Worm (Caenorhabditis elegans) whole organism, L3 larva: ENCODE results near the gene srh-2.

ENCODE experiments used
- ceh-82 ChIP-seq: fragments of 150-350 bp; optimal IDR thresholded peaks from 2 replicates; lab custom pipeline; 2014; ENCODE audit warnings: missing biosample characterization, missing genetic modification characterization
- elt-2 ChIP-seq: sonication (generic microtip); optimal IDR thresholded peaks from 2 replicates; lab custom pipeline; 2016; ENCODE audit warnings: missing genetic modification reagents, mild to moderate bottlenecking, missing genetic modification characterization, missing compliant biosample characterization
- elt-3 ChIP-seq, 3 experiments: fragments of 150-350 bp in 1 of 3; sonication (generic microtip) in 2 of 3; optimal IDR thresholded peaks; 2 replicates in 2 of 3; 4 replicates in 1 of 3; lab custom pipeline; 2014 to 2017; ENCODE audit warnings: missing biosample characterization in 3 of 3, missing genetic modification characterization in 3 of 3
- unc-62 ChIP-seq: fragments of 150-350 bp; sonication (generic microtip); optimal IDR thresholded peaks from 4 replicates; lab custom pipeline; 2014; ENCODE audit warnings: missing biosample characterization, missing genetic modification reagents, missing genetic modification characterization

DNA sequence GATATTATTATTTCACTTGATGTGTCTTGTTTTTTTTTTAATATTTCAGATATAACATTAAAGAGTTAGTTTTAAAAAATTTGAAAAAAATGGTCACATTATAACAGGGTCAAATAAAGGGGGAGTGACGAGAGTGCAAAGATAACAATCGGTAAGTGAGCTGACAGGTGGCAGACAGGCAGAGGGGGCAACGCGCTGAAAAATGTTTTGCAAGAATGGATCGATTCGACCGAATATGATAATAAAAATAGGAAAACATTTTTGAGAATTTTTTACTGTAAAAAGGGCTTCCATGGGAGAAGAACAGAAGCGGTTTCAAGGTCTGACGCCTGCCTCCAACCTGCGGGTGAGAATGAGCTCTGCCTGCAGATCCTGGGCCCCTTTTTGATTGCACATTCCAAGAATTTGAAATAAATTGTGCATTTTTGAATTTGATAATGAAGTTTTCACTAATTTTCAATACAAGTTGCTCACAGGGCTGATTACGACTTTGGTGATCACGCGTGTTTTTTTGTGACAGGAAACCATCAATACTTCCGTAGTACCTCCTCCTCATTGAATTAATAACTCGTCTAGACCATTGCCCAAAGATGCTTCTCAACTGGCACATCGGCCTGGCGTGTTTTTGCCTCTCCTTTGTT lies 28.5 kb upstream of the srh-2 start, which contains the start of the genes ugt-29 and srx-5:
- no peak for TF ChIP-seq ceh-82 (tag; lab: Kevin White, UChicago)
- TF ChIP-seq unc-62 (GFP tag; lab: Kevin White, UChicago), result no peak
- no peak for TF ChIP-seq elt-2 (tag; lab: Kevin White, UChicago)
- TF ChIP-seq elt-3 (tag; optimal IDR thresholded peaks at IDR 0.05; lab: Kevin White, UChicago), result no peak
